Worm (Caenorhabditis elegans) whole organism, L2 larva: ENCODE measurements around the gene H12I13.6.

Experiments
- C34F6.9 ChIP-seq: fragments of 150-350 bp; optimal IDR thresholded peaks from 2 replicates; lab custom pipeline; 2014; ENCODE audit warnings: missing biosample characterization, missing genetic modification characterization
- F13H6.1 ChIP-seq: sonication (generic microtip); optimal IDR thresholded peaks from 2 replicates; lab custom pipeline; 2016; ENCODE audit warnings: missing genetic modification characterization, missing compliant biosample characterization
- R02D3.7 ChIP-seq: fragments of 150-350 bp; optimal IDR thresholded peaks from 2 replicates; lab custom pipeline; 2014; ENCODE audit warnings: missing biosample characterization, missing genetic modification characterization
- Y55F3AM.14 ChIP-seq: fragments of 200-800 bp; sonication (Bioruptor generic); optimal IDR thresholded peaks from 2 replicates; lab custom pipeline; 2018; ENCODE audit warnings: mild to moderate bottlenecking, missing genetic modification characterization, missing compliant biosample characterization
- ZK546.5 ChIP-seq: sonication (generic microtip); optimal IDR thresholded peaks from 2 replicates; lab custom pipeline; 2017; ENCODE audit warnings: missing biosample characterization, missing genetic modification characterization
- alr-1 ChIP-seq: fragments of 150-350 bp; optimal IDR thresholded peaks from 2 replicates; lab custom pipeline; 2014; ENCODE audit warnings: missing biosample characterization, missing genetic modification characterization
- ama-1 ChIP-seq: fragments of 150-350 bp; optimal IDR thresholded peaks from 2 replicates; lab custom pipeline; 2018; ENCODE audit warnings: inconsistent platforms
- blmp-1 ChIP-seq: sonication (generic microtip); optimal IDR thresholded peaks from 2 replicates; lab custom pipeline; 2017; ENCODE audit warnings: missing genetic modification characterization, mild to moderate bottlenecking, missing compliant biosample characterization, antibody characterized with exemption, moderate library complexity; ENCODE audit not compliant: insufficient read depth
- ceh-82 ChIP-seq: fragments of 150-350 bp; optimal IDR thresholded peaks from 2 replicates; lab custom pipeline; 2014; ENCODE audit warnings: missing biosample characterization, missing genetic modification characterization
- crh-2 ChIP-seq: sonication (generic microtip); optimal IDR thresholded peaks from 2 replicates; lab custom pipeline; 2017; ENCODE audit warnings: missing biosample characterization, missing genetic modification characterization
- dmd-4 ChIP-seq: sonication (generic microtip); optimal IDR thresholded peaks from 2 replicates; lab custom pipeline; 2017; ENCODE audit warnings: missing biosample characterization, missing genetic modification characterization
- elt-1 ChIP-seq: fragments of 150-350 bp; optimal IDR thresholded peaks from 2 replicates; lab custom pipeline; 2014; ENCODE audit warnings: missing biosample characterization, missing genetic modification characterization
- elt-3 ChIP-seq: sonication (generic microtip); optimal IDR thresholded peaks from 2 replicates; lab custom pipeline; 2017; ENCODE audit warnings: missing biosample characterization, missing genetic modification characterization
- fos-1 ChIP-seq: fragments of 150-350 bp; optimal IDR thresholded peaks from 2 replicates; lab custom pipeline; 2014; ENCODE audit warnings: missing biosample characterization, missing genetic modification characterization
- gmeb-1 ChIP-seq: fragments of 150-350 bp; optimal IDR thresholded peaks from 2 replicates; lab custom pipeline; 2014; ENCODE audit warnings: missing biosample characterization, missing genetic modification characterization
- lin-11 ChIP-seq: fragments of 150-350 bp; sonication (generic microtip); optimal IDR thresholded peaks from 2 replicates; lab custom pipeline; 2014; ENCODE audit warnings: missing biosample characterization, missing genetic modification characterization, inconsistent platforms, mixed read lengths
- lin-13 ChIP-seq: fragments of 150-350 bp; optimal IDR thresholded peaks from 2 replicates; lab custom pipeline; 2014; ENCODE audit warnings: missing biosample characterization, missing genetic modification reagents, missing genetic modification characterization
- lin-39 ChIP-seq: fragments of 150-350 bp; optimal IDR thresholded peaks from 2 replicates; lab custom pipeline; 2014; ENCODE audit warnings: missing biosample characterization, missing genetic modification reagents, missing genetic modification characterization
- lsy-2 ChIP-seq, 2 experiments: fragments of 150-350 bp in 1 of 2; sonication (generic microtip) in 1 of 2; optimal IDR thresholded peaks; 2 replicates each; lab custom pipeline; 2014 to 2017; ENCODE audit warnings: missing biosample characterization in 2 of 2, missing genetic modification characterization in 2 of 2
- mab-5 ChIP-seq: fragments of 150-350 bp; optimal IDR thresholded peaks from 2 replicates; lab custom pipeline; 2014; ENCODE audit warnings: missing biosample characterization, missing genetic modification characterization
- mbf-1 ChIP-seq: sonication (generic microtip); optimal IDR thresholded peaks from 2 replicates; lab custom pipeline; 2017; ENCODE audit warnings: missing biosample characterization, missing genetic modification characterization
- mdl-1 ChIP-seq, 2 experiments: fragments of 150-350 bp in 1 of 2; sonication (generic microtip) in 1 of 2; optimal IDR thresholded peaks; 2 replicates each; lab custom pipeline; 2017; ENCODE audit warnings: missing biosample characterization in 2 of 2, missing genetic modification characterization in 2 of 2
- nhr-10 ChIP-seq: sonication (generic microtip); optimal IDR thresholded peaks from 2 replicates; lab custom pipeline; 2017; ENCODE audit warnings: missing biosample characterization, missing genetic modification characterization
- nhr-11 ChIP-seq: fragments of 150-350 bp; optimal IDR thresholded peaks from 2 replicates; lab custom pipeline; 2014; ENCODE audit warnings: missing biosample characterization, missing genetic modification characterization
- nhr-129 ChIP-seq: fragments of 150-350 bp; optimal IDR thresholded peaks from 2 replicates; lab custom pipeline; 2014; ENCODE audit warnings: missing biosample characterization, missing genetic modification characterization
- nhr-23 ChIP-seq: fragments of 150-350 bp; optimal IDR thresholded peaks from 2 replicates; lab custom pipeline; 2014; ENCODE audit warnings: missing biosample characterization, missing genetic modification reagents, missing genetic modification characterization
- nhr-237 ChIP-seq: fragments of 150-350 bp; optimal IDR thresholded peaks from 2 replicates; lab custom pipeline; 2014; ENCODE audit warnings: missing biosample characterization, missing genetic modification characterization
- nhr-25 ChIP-seq: fragments of 150-350 bp; sonication (generic microtip); optimal IDR thresholded peaks from 3 replicates; lab custom pipeline; 2014; ENCODE audit warnings: missing biosample characterization, missing genetic modification characterization
- nhr-77 ChIP-seq: fragments of 150-350 bp; optimal IDR thresholded peaks from 2 replicates; lab custom pipeline; 2014; ENCODE audit warnings: missing biosample characterization, missing genetic modification characterization
- peb-1 ChIP-seq: fragments of 150-350 bp; optimal IDR thresholded peaks from 2 replicates; lab custom pipeline; 2014; ENCODE audit warnings: missing biosample characterization, missing genetic modification characterization
- sem-4 ChIP-seq: fragments of 150-350 bp; optimal IDR thresholded peaks from 2 replicates; lab custom pipeline; 2014; ENCODE audit warnings: missing biosample characterization, missing genetic modification reagents, missing genetic modification characterization
- sma-3 ChIP-seq: sonication (generic microtip); optimal IDR thresholded peaks from 2 replicates; lab custom pipeline; 2016; ENCODE audit warnings: missing genetic modification reagents, missing genetic modification characterization, missing compliant biosample characterization
- sma-9 ChIP-seq, 2 experiments: fragments of 150-350 bp in 1 of 2; sonication (generic microtip) in 1 of 2; optimal IDR thresholded peaks; 2 replicates each; lab custom pipeline; 2014 to 2016; ENCODE audit warnings: missing genetic modification characterization in 2 of 2, mild to moderate bottlenecking in 1 of 2, missing biosample characterization in 1 of 2, missing compliant biosample characterization in 1 of 2, missing genetic modification reagents in 1 of 2, moderate library complexity in 1 of 2
- unc-55 ChIP-seq: fragments of 150-350 bp; sonication (generic microtip); optimal IDR thresholded peaks from 3 replicates; lab custom pipeline; 2014; ENCODE audit warnings: missing biosample characterization, missing genetic modification reagents, missing genetic modification characterization
- zag-1 ChIP-seq: fragments of 150-350 bp; optimal IDR thresholded peaks from 2 replicates; lab custom pipeline; 2014; ENCODE audit warnings: missing biosample characterization, missing genetic modification characterization
- ztf-1 ChIP-seq: fragments of 200-800 bp; sonication (Bioruptor generic); conservative IDR thresholded peaks from 2 replicates; pipeline ENCODE4 v1.3.6; 2022; ENCODE audit warnings: missing genetic modification characterization, missing compliant biosample characterization
- ztf-4 ChIP-seq: fragments of 150-350 bp; optimal IDR thresholded peaks from 2 replicates; lab custom pipeline; 2014; ENCODE audit warnings: missing biosample characterization, missing genetic modification characterization

Gene H12I13.6

ce11 chrII:6077604-6078003 lies at the start of gene H12I13.6:
Gene H12I13.6, plus strand, starts transcription at chrII:6077904.
- TF ChIP-seq mab-5 (tag; lab: Kevin White, UChicago) (no peak), lin-11 (tag; lab: Kevin White, UChicago) (no peak), sem-4 (tag; lab: Kevin White, UChicago) (no peak)

ce11 chrII:6028594-6029141 lies 49.0 kb upstream of the H12I13.6 start:
- TF ChIP-seq F13H6.1 (tag; lab: Kevin White, UChicago) (peak; percentile 65), sma-9 (GFP tag; optimal IDR thresholded peaks at IDR 0.05; lab: Kevin White, UChicago) (peak; percentile 54), sma-9 (tag; optimal IDR thresholded peaks at IDR 0.05; lab: Kevin White, UChicago) (no peak), lin-11 (tag; lab: Kevin White, UChicago) (no peak), zag-1 (tag; lab: Kevin White, UChicago) (no peak), mbf-1 (no peak), nhr-23 (tag; lab: Kevin White, UChicago) (no peak), dmd-4 (tag; lab: Kevin White, UChicago) (no peak), C34F6.9 (tag; lab: Kevin White, UChicago) (peak; percentile 27), ama-1 (lab: Kevin White, UChicago) (no peak), sma-3 (GFP tag; lab: Kevin White, UChicago) (no peak), R02D3.7 (tag; lab: Kevin White, UChicago) (no peak), nhr-11 (tag; lab: Kevin White, UChicago) (no peak), mab-5 (tag; lab: Kevin White, UChicago) (peak; percentile 6), Y55F3AM.14 (GFP tag; lab: Kevin White, UChicago) (no peak), fos-1 (tag; lab: Kevin White, UChicago) (no peak), elt-3 (no peak), nhr-25 (tag; lab: Kevin White, UChicago) (no peak), nhr-237 (tag; lab: Kevin White, UChicago) (no peak), nhr-10 (tag; lab: Kevin White, UChicago) (no peak), lin-39 (tag; lab: Kevin White, UChicago) (no peak), crh-2 (tag; lab: Kevin White, UChicago) (no peak), ztf-1 (GFP tag; lab: Robert Waterston, UW) (no peak), elt-1 (tag; lab: Kevin White, UChicago) (no peak), nhr-129 (peak; percentile 80), lsy-2 (tag; optimal IDR thresholded peaks at IDR 0.05; lab: Kevin White, UChicago) (peak in 1 of 2 experiments; percentile 37), mdl-1 (tag; optimal IDR thresholded peaks at IDR 0.05; lab: Kevin White, UChicago) (no peak), gmeb-1 (tag; lab: Kevin White, UChicago) (no peak), alr-1 (tag; lab: Kevin White, UChicago) (no peak)

ce11 chrII:6031106-6031505 lies 46.6 kb upstream of the H12I13.6 start, which contains the start of gene frpr-16:
Gene frpr-16, minus strand, starts transcription at chrII:6031206.
- no peak for TF ChIP-seq nhr-23 (tag; lab: Kevin White, UChicago)
- no peak for TF ChIP-seq lin-13 (GFP tag; lab: Kevin White, UChicago)
- TF ChIP-seq nhr-237 (tag; lab: Kevin White, UChicago) = no peak
- no peak for TF ChIP-seq nhr-11 (tag; lab: Kevin White, UChicago)
- TF ChIP-seq ztf-1 (GFP tag; lab: Robert Waterston, UW) = no peak
- TF ChIP-seq peb-1 = no peak
- no peak for TF ChIP-seq elt-3
- TF ChIP-seq nhr-129 = no peak
- no peak for TF ChIP-seq blmp-1 (tag; lab: Kevin White, UChicago)
- no peak for TF ChIP-seq unc-55 (GFP tag; lab: Kevin White, UChicago)
- TF ChIP-seq gmeb-1 (tag; lab: Kevin White, UChicago) = no peak
- no peak for TF ChIP-seq alr-1 (tag; lab: Kevin White, UChicago)
- TF ChIP-seq ceh-82 (tag; lab: Kevin White, UChicago) = no peak
- no peak for TF ChIP-seq ZK546.5
- no peak for TF ChIP-seq nhr-77 (tag; lab: Kevin White, UChicago)
- no peak for TF ChIP-seq dmd-4 (tag; lab: Kevin White, UChicago)
- TF ChIP-seq ztf-4 = no peak
